Worm (Caenorhabditis elegans): ENCODE results near the gene grsp-1.

DNA sequence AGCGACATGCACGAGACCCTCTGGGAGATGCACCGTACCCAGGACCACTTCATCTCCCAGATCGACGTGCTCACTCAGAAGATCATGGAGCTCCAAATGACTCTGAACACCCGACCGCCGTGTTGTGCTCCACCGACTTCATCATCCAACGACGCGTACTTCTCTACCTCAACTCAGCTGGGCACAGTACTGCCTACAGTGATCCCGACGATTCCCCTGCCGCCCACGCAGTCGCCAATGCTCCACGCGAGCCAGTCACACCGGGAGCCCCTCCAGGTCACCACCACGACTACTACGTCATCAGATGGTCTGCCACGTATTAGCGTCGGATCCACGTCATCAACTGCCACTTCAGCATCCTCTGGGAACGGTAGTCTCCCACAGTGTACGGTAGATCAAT lies 3.9 kb upstream of the grsp-1 start:
- TF ChIP-seq fkh-10 (GFP tag; optimal IDR thresholded peaks at IDR 0.05) (no peak), nhr-77 (tag; optimal IDR thresholded peaks at IDR 0.05) (no peak)
